Fruit fly (Drosophila melanogaster) whole organism, prepupa: ENCODE measurements around the gene Cyt-b5-r.

Experiments
- Blimp-1 ChIP-seq: fragments of 200-800 bp; sonication (Bioruptor generic); optimal IDR thresholded peaks from 3 replicates; lab custom pipeline; 2017; ENCODE audit warnings: missing biosample characterization, missing genetic modification characterization, mild to moderate bottlenecking, moderate library complexity, missing genetic modification reagents
- CG10631 ChIP-seq: fragments of 200-800 bp; sonication (Bioruptor generic); optimal IDR thresholded peaks from 2 replicates; lab custom pipeline; 2016; ENCODE audit warnings: missing biosample characterization, missing genetic modification characterization
- CG15336 ChIP-seq: fragments of 200-800 bp; sonication (Bioruptor generic); IDR thresholded peaks from 2 replicates; pipeline ENCODE4 v1.3.6; 2022; ENCODE audit warnings: missing biosample characterization, missing genetic modification characterization
- CG1621 ChIP-seq: fragments of 200-800 bp; sonication (Bioruptor generic); optimal IDR thresholded peaks from 3 replicates; lab custom pipeline; 2018; ENCODE audit warnings: missing biosample characterization, mild to moderate bottlenecking, missing genetic modification characterization
- CG34406 ChIP-seq: fragments of 200-800 bp; sonication (Bioruptor generic); optimal IDR thresholded peaks from 3 replicates; lab custom pipeline; 2016; ENCODE audit warnings: missing biosample characterization, missing genetic modification characterization
- CG6276 ChIP-seq: fragments of 200-800 bp; sonication (Bioruptor generic); optimal IDR thresholded peaks from 2 replicates; lab custom pipeline; 2017; ENCODE audit warnings: missing biosample characterization, mild to moderate bottlenecking, missing genetic modification characterization
- CG8319 ChIP-seq: fragments of 200-800 bp; sonication (Bioruptor generic); optimal IDR thresholded peaks from 3 replicates; lab custom pipeline; 2016; ENCODE audit warnings: missing biosample characterization, missing genetic modification characterization
- Gug ChIP-seq: fragments of 200-800 bp; sonication (Bioruptor generic); IDR thresholded peaks from 2 replicates; pipeline ENCODE4 v1.3.6; 2022; ENCODE audit warnings: missing biosample characterization, missing genetic modification characterization
- fd59A ChIP-seq: fragments of 200-800 bp; sonication (Bioruptor generic); optimal IDR thresholded peaks from 2 replicates; lab custom pipeline; 2017; ENCODE audit warnings: missing biosample characterization, mild to moderate bottlenecking, missing genetic modification characterization, missing genetic modification reagents
- fd85E ChIP-seq: fragments of 200-800 bp; sonication (Bioruptor generic); optimal IDR thresholded peaks from 3 replicates; lab custom pipeline; 2016; ENCODE audit warnings: missing biosample characterization, missing genetic modification characterization
- svp ChIP-seq: fragments of 200-800 bp; sonication (Bioruptor generic); peaks from one replicate; lab custom pipeline; 2016; ENCODE audit warnings: missing biosample characterization, missing genetic modification characterization
- vri ChIP-seq: fragments of 200-800 bp; sonication (Bioruptor generic); optimal IDR thresholded peaks from 3 replicates; lab custom pipeline; 2016; ENCODE audit warnings: missing biosample characterization, mild to moderate bottlenecking, missing genetic modification characterization

DNA sequence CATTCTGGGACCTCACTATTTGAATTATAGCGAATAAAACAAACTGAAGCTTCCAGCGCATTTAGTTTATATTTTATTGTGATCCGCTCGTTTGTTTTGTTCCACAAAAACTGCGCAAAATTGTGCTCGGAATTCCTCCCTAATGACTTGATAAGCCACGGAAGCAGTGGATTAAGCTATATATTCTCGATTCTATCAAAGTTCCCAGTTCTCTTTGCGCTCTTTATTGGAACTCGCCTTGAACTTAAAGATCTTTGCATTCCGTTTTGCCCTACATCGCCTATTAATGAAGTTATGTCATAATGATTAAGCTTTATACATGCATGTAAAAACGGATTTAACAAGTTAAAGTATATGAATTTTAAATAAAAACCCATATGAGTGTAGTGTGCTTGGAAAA lies 46.6 kb upstream of the Cyt-b5-r start, which contains the start of gene Nepl9:
- TF ChIP-seq fd85E (GFP tag; lab: Kevin White, UChicago): no peak
- no peak for TF ChIP-seq vri
- no peak for TF ChIP-seq CG15336 (GFP tag; lab: Robert Waterston, UW)
- TF ChIP-seq CG8319 (GFP tag; lab: Kevin White, UChicago): no peak
- no peak for TF ChIP-seq Blimp-1 (GFP tag; lab: Kevin White, UChicago)
- TF ChIP-seq svp: no peak
- no peak for TF ChIP-seq CG10631 (GFP tag; lab: Kevin White, UChicago)
- no peak for TF ChIP-seq Gug (GFP tag; lab: Robert Waterston, UW)
- no peak for TF ChIP-seq fd59A
- TF ChIP-seq CG1621 (tag; lab: Kevin White, UChicago): no peak
- TF ChIP-seq CG6276 (GFP tag; lab: Kevin White, UChicago): no peak
- no peak for TF ChIP-seq CG34406 (GFP tag; lab: Kevin White, UChicago)
